Worm (Caenorhabditis elegans) whole organism, late embryonic: Measurements from ENCODE around the gene F47D12.7.

Source experiments
- C38D4.7 ChIP-seq: fragments of 200-800 bp; sonication (Bioruptor generic); optimal IDR thresholded peaks from 2 replicates; lab custom pipeline; 2018; ENCODE audit warnings: mild to moderate bottlenecking, missing genetic modification characterization, moderate library complexity, missing compliant biosample characterization
- F13H6.1 ChIP-seq: sonication (generic microtip); optimal IDR thresholded peaks from 2 replicates; lab custom pipeline; 2016; ENCODE audit warnings: missing genetic modification characterization, missing compliant biosample characterization
- T23F11.4 ChIP-seq: fragments of 200-800 bp; sonication (Bioruptor generic); optimal IDR thresholded peaks from 2 replicates; lab custom pipeline; 2018; ENCODE audit warnings: mild to moderate bottlenecking, missing genetic modification characterization, missing compliant biosample characterization
- Y22D7AL.16 ChIP-seq: sonication (generic microtip); optimal IDR thresholded peaks from 2 replicates; lab custom pipeline; 2016; ENCODE audit warnings: missing genetic modification characterization, missing compliant biosample characterization
- ceh-18 ChIP-seq: sonication (generic microtip); optimal IDR thresholded peaks from 2 replicates; lab custom pipeline; 2016; ENCODE audit warnings: missing genetic modification characterization, missing compliant biosample characterization
- ceh-22 ChIP-seq: sonication (generic microtip); optimal IDR thresholded peaks from 2 replicates; lab custom pipeline; 2017; ENCODE audit warnings: missing biosample characterization, missing genetic modification characterization
- ceh-24 ChIP-seq: sonication (generic microtip); optimal IDR thresholded peaks from 2 replicates; lab custom pipeline; 2016; ENCODE audit warnings: mild to moderate bottlenecking, missing genetic modification characterization, missing compliant biosample characterization
- ceh-30 ChIP-seq: fragments of 150-350 bp; optimal IDR thresholded peaks from 2 replicates; lab custom pipeline; 2014; ENCODE audit warnings: missing biosample characterization, missing genetic modification characterization
- ceh-45 ChIP-seq: fragments of 200-800 bp; sonication (Bioruptor generic); IDR thresholded peaks from 2 replicates; pipeline ENCODE4 v1.3.6; 2022; ENCODE audit warnings: missing genetic modification reagents, missing genetic modification characterization, missing compliant biosample characterization
- ceh-48 ChIP-seq: sonication (generic microtip); optimal IDR thresholded peaks from 2 replicates; lab custom pipeline; 2016; ENCODE audit warnings: missing genetic modification characterization, inconsistent platforms, missing compliant biosample characterization
- dmd-4 ChIP-seq: sonication (generic microtip); optimal IDR thresholded peaks from 2 replicates; lab custom pipeline; 2016; ENCODE audit warnings: borderline replicate concordance, missing genetic modification characterization, missing compliant biosample characterization
- dve-1 ChIP-seq: sonication (generic microtip); optimal IDR thresholded peaks from 2 replicates; lab custom pipeline; 2017; ENCODE audit warnings: antibody characterized with exemption, mild to moderate bottlenecking, missing genetic modification characterization, missing compliant biosample characterization
- ets-4 ChIP-seq: sonication (generic microtip); optimal IDR thresholded peaks from 2 replicates; lab custom pipeline; 2016; ENCODE audit warnings: missing genetic modification characterization, missing compliant biosample characterization
- eyg-1 ChIP-seq: sonication (generic microtip); optimal IDR thresholded peaks from 2 replicates; lab custom pipeline; 2016; ENCODE audit warnings: missing genotype, missing genetic modification characterization, missing compliant biosample characterization
- fkh-10 ChIP-seq: fragments of 150-350 bp; optimal IDR thresholded peaks from 2 replicates; lab custom pipeline; 2014; ENCODE audit warnings: missing biosample characterization, missing genetic modification reagents, missing genetic modification characterization
- fkh-6 ChIP-seq: sonication (generic microtip); optimal IDR thresholded peaks from 2 replicates; lab custom pipeline; 2016; ENCODE audit warnings: missing genetic modification characterization, missing compliant biosample characterization
- hlh-13 ChIP-seq: fragments of 200-800 bp; sonication (Bioruptor generic); optimal IDR thresholded peaks from 2 replicates; lab custom pipeline; 2018; ENCODE audit warnings: mild to moderate bottlenecking, missing genetic modification characterization, missing compliant biosample characterization
- hlh-30 ChIP-seq: sonication (generic microtip); optimal IDR thresholded peaks from 2 replicates; lab custom pipeline; 2017; ENCODE audit warnings: antibody characterized with exemption, missing genetic modification characterization, missing compliant biosample characterization; ENCODE audit not compliant: insufficient read depth
- hlh-8 ChIP-seq: sonication (generic microtip); optimal IDR thresholded peaks from 2 replicates; lab custom pipeline; 2016; ENCODE audit warnings: missing genotype, missing genetic modification characterization, missing compliant biosample characterization
- lim-6 ChIP-seq: sonication (generic microtip); optimal IDR thresholded peaks from 2 replicates; lab custom pipeline; 2016; ENCODE audit warnings: missing genetic modification characterization, missing compliant biosample characterization
- lin-11 ChIP-seq: fragments of 200-800 bp; sonication (Bioruptor generic); optimal IDR thresholded peaks from 2 replicates; lab custom pipeline; 2018; ENCODE audit warnings: mild to moderate bottlenecking, missing genetic modification characterization, missing compliant biosample characterization
- madf-2 ChIP-seq: sonication (generic microtip); optimal IDR thresholded peaks from 2 replicates; lab custom pipeline; 2017; ENCODE audit warnings: missing genetic modification characterization, missing compliant biosample characterization
- nfya-1 ChIP-seq: sonication (generic microtip); optimal IDR thresholded peaks from 2 replicates; lab custom pipeline; 2017; ENCODE audit warnings: missing genetic modification characterization, mild to moderate bottlenecking, missing compliant biosample characterization, antibody characterized with exemption, moderate library complexity
- nhr-11 ChIP-seq: fragments of 150-350 bp; optimal IDR thresholded peaks from 2 replicates; lab custom pipeline; 2014; ENCODE audit warnings: missing biosample characterization, missing genetic modification characterization
- nhr-232 ChIP-seq: sonication (generic microtip); optimal IDR thresholded peaks from 2 replicates; lab custom pipeline; 2016; ENCODE audit warnings: missing genetic modification characterization, missing compliant biosample characterization
- npax-4 ChIP-seq: sonication (generic microtip); optimal IDR thresholded peaks from 2 replicates; lab custom pipeline; 2016; ENCODE audit warnings: missing genetic modification characterization, missing compliant biosample characterization
- pag-3 ChIP-seq: sonication (generic microtip); optimal IDR thresholded peaks from 2 replicates; lab custom pipeline; 2016; ENCODE audit warnings: missing compliant biosample characterization, missing genetic modification characterization, borderline replicate concordance
- pax-1 ChIP-seq: fragments of 150-350 bp; optimal IDR thresholded peaks from 2 replicates; lab custom pipeline; 2014; ENCODE audit warnings: missing biosample characterization, missing genetic modification characterization
- pha-4 ChIP-seq: fragments of 150-350 bp; optimal IDR thresholded peaks from 2 replicates; lab custom pipeline; 2018; ENCODE audit warnings: missing biosample characterization, missing genetic modification reagents, missing genetic modification characterization
- pqm-1 ChIP-seq: sonication (generic microtip); optimal IDR thresholded peaks from 2 replicates; lab custom pipeline; 2016; ENCODE audit warnings: missing genetic modification characterization, missing compliant biosample characterization
- ref-2 ChIP-seq: sonication (generic microtip); optimal IDR thresholded peaks from 2 replicates; lab custom pipeline; 2016; ENCODE audit warnings: missing genetic modification characterization, missing compliant biosample characterization
- rnt-1 ChIP-seq: sonication (generic microtip); optimal IDR thresholded peaks from 2 replicates; lab custom pipeline; 2016; ENCODE audit warnings: missing genetic modification characterization, missing compliant biosample characterization
- sdc-2 ChIP-seq: sonication (generic microtip); optimal IDR thresholded peaks from 2 replicates; lab custom pipeline; 2016; ENCODE audit warnings: missing genotype, missing genetic modification characterization, missing compliant biosample characterization
- sox-4 ChIP-seq: sonication (generic microtip); optimal IDR thresholded peaks from 2 replicates; lab custom pipeline; 2017; ENCODE audit warnings: mild to moderate bottlenecking, missing genetic modification characterization, inconsistent platforms, missing compliant biosample characterization
- tbx-2 ChIP-seq: sonication (generic microtip); optimal IDR thresholded peaks from 2 replicates; lab custom pipeline; 2016; ENCODE audit warnings: missing genetic modification characterization, missing compliant biosample characterization
- tbx-7 ChIP-seq: sonication (generic microtip); optimal IDR thresholded peaks from 2 replicates; lab custom pipeline; 2016; ENCODE audit warnings: missing genotype, missing genetic modification characterization, missing compliant biosample characterization
- ttx-3 ChIP-seq: sonication (generic microtip); optimal IDR thresholded peaks from 2 replicates; lab custom pipeline; 2016; ENCODE audit warnings: missing genetic modification reagents, missing genetic modification characterization, missing compliant biosample characterization
- unc-3 ChIP-seq, 2 experiments: fragments of 200-800 bp in 1 of 2; sonication (Bioruptor generic) in 1 of 2; sonication (generic microtip) in 1 of 2; conservative IDR thresholded peaks in 1 of 2; optimal IDR thresholded peaks in 1 of 2; 2 replicates each; pipeline versions ENCODE4 v1.3.6 to Lab custom; 2016 to 2022; ENCODE audit warnings: missing compliant biosample characterization in 2 of 2, missing genetic modification characterization in 2 of 2, missing genetic modification reagents in 1 of 2
- unc-42 ChIP-seq: sonication (generic microtip); optimal IDR thresholded peaks from 2 replicates; lab custom pipeline; 2016; ENCODE audit warnings: missing genotype, missing genetic modification characterization, missing compliant biosample characterization
- unc-86 ChIP-seq: sonication (generic microtip); optimal IDR thresholded peaks from 2 replicates; lab custom pipeline; 2016; ENCODE audit warnings: missing genetic modification characterization, missing compliant biosample characterization
- zip-5 ChIP-seq: sonication (generic microtip); optimal IDR thresholded peaks from 2 replicates; lab custom pipeline; 2016; ENCODE audit warnings: missing genetic modification characterization, missing compliant biosample characterization

F47D12.7 gene

ce11 chrIII:6344737-6345136 is 48.9 kb upstream of the F47D12.7 start (continued):
- TF ChIP-seq hlh-13 (GFP tag; lab: Kevin White, UChicago) = no peak
- no peak for TF ChIP-seq pqm-1 (tag; lab: Kevin White, UChicago)
- peak; percentile 33 for TF ChIP-seq fkh-10
- peak; percentile 74 for TF ChIP-seq tbx-2 (tag; lab: Kevin White, UChicago)
- TF ChIP-seq eyg-1 = no peak
- peak; percentile 41 for TF ChIP-seq hlh-30 (tag; lab: Kevin White, UChicago)
- no peak for TF ChIP-seq sdc-2
- TF ChIP-seq sox-4 (tag; lab: Kevin White, UChicago) = no peak
- no peak for TF ChIP-seq nhr-11 (tag; lab: Kevin White, UChicago)
- peak; percentile 68 for TF ChIP-seq ceh-18 (tag; lab: Kevin White, UChicago)
- no peak for TF ChIP-seq rnt-1
- TF ChIP-seq ceh-30 = peak; percentile 30
- TF ChIP-seq F13H6.1 (tag; lab: Kevin White, UChicago) = peak; percentile 38
- TF ChIP-seq hlh-8 (tag; lab: Kevin White, UChicago) = no peak
- no peak for TF ChIP-seq pha-4 (tag; lab: Kevin White, UChicago)
- TF ChIP-seq lim-6 (tag; lab: Kevin White, UChicago) = no peak
- TF ChIP-seq lin-11 (tag; lab: Kevin White, UChicago) = no peak
- TF ChIP-seq npax-4 (tag; lab: Kevin White, UChicago) = no peak
- TF ChIP-seq ceh-24 (tag; lab: Kevin White, UChicago) = no peak
- TF ChIP-seq nfya-1 (tag; lab: Kevin White, UChicago) = peak; percentile 81
- no peak for TF ChIP-seq nhr-232
- TF ChIP-seq pax-1 (tag; lab: Kevin White, UChicago) = peak; percentile 73
- peak; percentile 58 for TF ChIP-seq ref-2 (tag; lab: Kevin White, UChicago)
- no peak for TF ChIP-seq madf-2 (tag; lab: Kevin White, UChicago)
- TF ChIP-seq ets-4 (tag; lab: Kevin White, UChicago) = no peak
- TF ChIP-seq fkh-6 (tag; lab: Kevin White, UChicago) = no peak
- TF ChIP-seq zip-5 (tag; lab: Kevin White, UChicago) = no peak
- TF ChIP-seq ceh-48 (tag; lab: Kevin White, UChicago) = peak; percentile 16
- TF ChIP-seq unc-42 (tag; lab: Kevin White, UChicago) = peak; percentile 25

ce11 chrIII:6343229-6343628 is 47.4 kb upstream of the F47D12.7 start, which contains the start of gene C56G2.9:
TSS of gene C56G2.9 (minus strand) at chrIII:6343329.
- TF ChIP-seq C38D4.7 (GFP tag; lab: Kevin White, UChicago) (no peak), ref-2 (tag; lab: Kevin White, UChicago) (no peak), tbx-7 (tag; lab: Kevin White, UChicago) (no peak), T23F11.4 (GFP tag; lab: Kevin White, UChicago) (no peak), Y22D7AL.16 (no peak), pag-3 (tag; lab: Kevin White, UChicago) (no peak), unc-42 (tag; lab: Kevin White, UChicago) (no peak), npax-4 (tag; lab: Kevin White, UChicago) (no peak), lin-11 (tag; lab: Kevin White, UChicago) (no peak), unc-86 (tag; lab: Kevin White, UChicago) (no peak), eyg-1 (no peak), ttx-3 (tag; lab: Kevin White, UChicago) (no peak), dmd-4 (tag; lab: Kevin White, UChicago) (no peak), fkh-6 (tag; lab: Kevin White, UChicago) (no peak), ceh-22 (tag; lab: Kevin White, UChicago) (no peak), unc-3 (GFP tag; conservative IDR thresholded peaks at IDR 0.05; lab: Robert Waterston, UW) (no peak), unc-3 (tag; optimal IDR thresholded peaks at IDR 0.05; lab: Kevin White, UChicago) (no peak), dve-1 (tag; lab: Kevin White, UChicago) (no peak), ceh-45 (no peak)
